Worm (Caenorhabditis elegans): ENCODE data around the gene T04F3.5.

DNA sequence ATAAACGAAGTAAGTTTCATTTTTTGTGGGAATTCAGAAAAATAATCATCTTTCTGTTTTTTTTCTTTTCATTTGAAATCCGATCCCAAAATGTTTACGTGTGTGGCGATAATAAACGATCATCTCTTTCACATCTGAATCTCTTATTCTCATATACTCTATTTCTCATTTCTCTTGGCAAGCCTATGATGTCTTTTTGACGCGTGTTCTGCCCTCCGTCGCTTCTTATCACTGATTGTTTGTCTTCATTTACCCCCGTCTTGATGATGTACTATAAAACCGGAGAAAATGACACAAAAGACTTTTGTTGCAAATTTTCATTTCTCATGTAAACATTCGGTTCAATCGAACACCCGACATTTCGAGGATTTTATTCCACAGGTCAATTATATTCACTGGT lies 17.4 kb downstream of the T04F3.5 start:
- TF ChIP-seq ceh-6 (GFP tag; optimal IDR thresholded peaks at IDR 0.05) (no peak), nhr-11 (tag; optimal IDR thresholded peaks at IDR 0.05) (no peak), mec-3 (tag; optimal IDR thresholded peaks at IDR 0.05; ENCODE audit: borderline replicate concordance) (no peak), ceh-34 (tag; optimal IDR thresholded peaks at IDR 0.05) (no peak), C38D4.7 (GFP tag; optimal IDR thresholded peaks at IDR 0.05) (no peak), dve-1 (tag; optimal IDR thresholded peaks at IDR 0.05) (no peak), nfya-1 (tag; optimal IDR thresholded peaks at IDR 0.05) (no peak), ceh-14 (tag; optimal IDR thresholded peaks at IDR 0.05) (no peak), pha-4 (tag; optimal IDR thresholded peaks at IDR 0.05) (no peak), F13H6.1 (tag; optimal IDR thresholded peaks at IDR 0.05) (no peak), elt-2 (tag; optimal IDR thresholded peaks at IDR 0.05) (no peak), gmeb-2 (tag; optimal IDR thresholded peaks at IDR 0.05) (no peak), ama-1 (optimal IDR thresholded peaks at IDR 0.05) (no peak)
